Worm (Caenorhabditis elegans) whole organism, L3 larva: ENCODE results near the gene R07E5.6.

ENCODE experiments used
- R02D3.7 ChIP-seq: fragments of 150-350 bp; optimal IDR thresholded peaks from 2 replicates; lab custom pipeline; 2014; ENCODE audit warnings: missing biosample characterization, missing genetic modification characterization
- ZK546.5 ChIP-seq: sonication (generic microtip); optimal IDR thresholded peaks from 2 replicates; lab custom pipeline; 2017; ENCODE audit warnings: missing biosample characterization, missing genetic modification characterization
- ceh-16 ChIP-seq: sonication (generic microtip); optimal IDR thresholded peaks from 2 replicates; lab custom pipeline; 2017; ENCODE audit warnings: missing biosample characterization, missing genetic modification characterization
- ceh-28 ChIP-seq: fragments of 150-350 bp; optimal IDR thresholded peaks from 2 replicates; lab custom pipeline; 2014; ENCODE audit warnings: missing biosample characterization, missing genetic modification reagents, missing genetic modification characterization
- ceh-9 ChIP-seq: sonication (generic microtip); optimal IDR thresholded peaks from 2 replicates; lab custom pipeline; 2018; ENCODE audit warnings: missing biosample characterization, missing genetic modification characterization
- daf-12 ChIP-seq: fragments of 150-350 bp; optimal IDR thresholded peaks from 2 replicates; lab custom pipeline; 2014; ENCODE audit warnings: missing biosample characterization, missing genetic modification reagents, missing genetic modification characterization
- egl-5 ChIP-seq: fragments of 150-350 bp; optimal IDR thresholded peaks from 2 replicates; lab custom pipeline; 2017; ENCODE audit warnings: missing biosample characterization, missing genetic modification reagents, missing genetic modification characterization, inconsistent platforms
- elt-1 ChIP-seq: fragments of 150-350 bp; optimal IDR thresholded peaks from 2 replicates; lab custom pipeline; 2014; ENCODE audit warnings: missing biosample characterization, missing genetic modification characterization
- elt-2 ChIP-seq: sonication (generic microtip); optimal IDR thresholded peaks from 2 replicates; lab custom pipeline; 2016; ENCODE audit warnings: missing genetic modification reagents, mild to moderate bottlenecking, missing genetic modification characterization, missing compliant biosample characterization
- elt-3 ChIP-seq, 3 experiments: fragments of 150-350 bp in 1 of 3; sonication (generic microtip) in 2 of 3; optimal IDR thresholded peaks; 2 replicates in 2 of 3; 4 replicates in 1 of 3; lab custom pipeline; 2014 to 2017; ENCODE audit warnings: missing biosample characterization in 3 of 3, missing genetic modification characterization in 3 of 3
- fkh-10 ChIP-seq: sonication (generic microtip); optimal IDR thresholded peaks from 2 replicates; lab custom pipeline; 2017; ENCODE audit warnings: missing biosample characterization, missing genetic modification reagents, missing genetic modification characterization
- fos-1 ChIP-seq: fragments of 150-350 bp; optimal IDR thresholded peaks from 2 replicates; lab custom pipeline; 2014; ENCODE audit warnings: missing biosample characterization, missing genetic modification characterization
- lin-15B ChIP-seq: fragments of 150-350 bp; optimal IDR thresholded peaks from 2 replicates; lab custom pipeline; 2014; ENCODE audit warnings: missing biosample characterization, missing genetic modification characterization
- lin-39 ChIP-seq: fragments of 150-350 bp; optimal IDR thresholded peaks from 2 replicates; lab custom pipeline; 2018; ENCODE audit warnings: missing biosample characterization, missing genetic modification reagents, missing genetic modification characterization
- lsy-12 ChIP-seq: sonication (generic microtip); optimal IDR thresholded peaks from 2 replicates; lab custom pipeline; 2016; ENCODE audit warnings: mild to moderate bottlenecking, missing genetic modification characterization, missing compliant biosample characterization
- mml-1 ChIP-seq: fragments of 150-350 bp; sonication (generic microtip); optimal IDR thresholded peaks from 3 replicates; lab custom pipeline; 2014; ENCODE audit warnings: missing biosample characterization, missing genetic modification characterization
- nfya-1 ChIP-seq: sonication (generic microtip); optimal IDR thresholded peaks from 2 replicates; lab custom pipeline; 2017; ENCODE audit warnings: missing genetic modification characterization, mild to moderate bottlenecking, missing compliant biosample characterization, antibody characterized with exemption, moderate library complexity; ENCODE audit not compliant: insufficient read depth
- nhr-23 ChIP-seq: fragments of 150-350 bp; optimal IDR thresholded peaks from 2 replicates; lab custom pipeline; 2014; ENCODE audit warnings: missing biosample characterization, missing genetic modification reagents, missing genetic modification characterization
- nhr-237 ChIP-seq: fragments of 150-350 bp; optimal IDR thresholded peaks from 2 replicates; lab custom pipeline; 2014; ENCODE audit warnings: missing biosample characterization, missing genetic modification characterization
- nhr-25 ChIP-seq: sonication (generic microtip); optimal IDR thresholded peaks from 2 replicates; lab custom pipeline; 2017; ENCODE audit warnings: missing biosample characterization, missing genetic modification characterization
- nhr-28 ChIP-seq: fragments of 150-350 bp; optimal IDR thresholded peaks from 2 replicates; lab custom pipeline; 2014; ENCODE audit warnings: missing biosample characterization, missing genetic modification characterization
- nhr-43 ChIP-seq: sonication (generic microtip); optimal IDR thresholded peaks from 2 replicates; lab custom pipeline; 2016; ENCODE audit warnings: mild to moderate bottlenecking, missing genetic modification characterization, missing compliant biosample characterization; ENCODE audit not compliant: poor library complexity, severe bottlenecking
- nhr-67 ChIP-seq: fragments of 150-350 bp; optimal IDR thresholded peaks from 2 replicates; lab custom pipeline; 2014; ENCODE audit warnings: missing biosample characterization, missing genetic modification characterization
- nhr-77 ChIP-seq: fragments of 150-350 bp; optimal IDR thresholded peaks from 2 replicates; lab custom pipeline; 2014; ENCODE audit warnings: missing biosample characterization, missing genetic modification characterization
- pha-4 ChIP-seq: fragments of 150-350 bp; optimal IDR thresholded peaks from 2 replicates; lab custom pipeline; 2014; ENCODE audit warnings: missing biosample characterization, missing genetic modification reagents, missing genetic modification characterization
- pqm-1 ChIP-seq: fragments of 150-350 bp; optimal IDR thresholded peaks from 2 replicates; lab custom pipeline; 2017; ENCODE audit warnings: missing biosample characterization, missing genetic modification characterization, inconsistent platforms
- sea-2 ChIP-seq: fragments of 150-350 bp; sonication (generic microtip); optimal IDR thresholded peaks from 4 replicates; lab custom pipeline; 2014; ENCODE audit warnings: missing biosample characterization, missing genetic modification reagents, missing genetic modification characterization
- skn-1 ChIP-seq: fragments of 150-350 bp; optimal IDR thresholded peaks from 2 replicates; lab custom pipeline; 2014; ENCODE audit warnings: missing biosample characterization, missing genetic modification characterization
- tbx-2 ChIP-seq: sonication (generic microtip); optimal IDR thresholded peaks from 2 replicates; lab custom pipeline; 2016; ENCODE audit warnings: mild to moderate bottlenecking, missing genetic modification characterization, missing compliant biosample characterization
- unc-39 ChIP-seq: sonication (generic microtip); optimal IDR thresholded peaks from 4 replicates; lab custom pipeline; 2017; ENCODE audit warnings: missing biosample characterization, missing genetic modification characterization
- unc-62 ChIP-seq: fragments of 150-350 bp; sonication (generic microtip); optimal IDR thresholded peaks from 4 replicates; lab custom pipeline; 2014; ENCODE audit warnings: missing biosample characterization, missing genetic modification reagents, missing genetic modification characterization
- zag-1 ChIP-seq: fragments of 150-350 bp; optimal IDR thresholded peaks from 2 replicates; lab custom pipeline; 2014; ENCODE audit warnings: missing biosample characterization, missing genetic modification characterization
- ztf-4 ChIP-seq: fragments of 150-350 bp; optimal IDR thresholded peaks from 2 replicates; lab custom pipeline; 2014; ENCODE audit warnings: missing biosample characterization, missing genetic modification characterization

The R07E5.6 gene

DNA sequence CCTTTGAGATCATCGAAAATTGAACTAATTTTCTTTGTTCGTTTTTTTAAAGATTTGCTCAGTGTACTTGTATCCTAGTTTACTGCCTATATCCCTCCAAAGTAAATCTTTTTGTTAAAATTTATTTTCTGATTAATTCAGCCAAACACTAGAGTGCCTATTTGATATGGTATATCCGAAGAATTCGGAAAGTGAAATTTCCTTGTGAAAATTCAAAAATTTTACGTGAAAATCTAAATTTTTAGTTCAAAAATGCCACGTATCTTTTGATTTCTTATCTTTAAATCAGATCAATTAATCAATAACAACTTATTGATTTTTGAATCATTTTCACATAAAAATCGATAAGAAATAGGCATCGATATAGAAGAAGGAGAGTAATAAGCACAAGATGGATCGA, at the start of gene R07E5.6:
Gene R07E5.6, plus strand, starts transcription at position 301 of the 400 bp plus-strand sequence.
- peak; percentile 41 for TF ChIP-seq ceh-28 (tag; lab: Kevin White, UChicago)
- no peak for TF ChIP-seq mml-1 (tag; lab: Kevin White, UChicago)

DNA sequence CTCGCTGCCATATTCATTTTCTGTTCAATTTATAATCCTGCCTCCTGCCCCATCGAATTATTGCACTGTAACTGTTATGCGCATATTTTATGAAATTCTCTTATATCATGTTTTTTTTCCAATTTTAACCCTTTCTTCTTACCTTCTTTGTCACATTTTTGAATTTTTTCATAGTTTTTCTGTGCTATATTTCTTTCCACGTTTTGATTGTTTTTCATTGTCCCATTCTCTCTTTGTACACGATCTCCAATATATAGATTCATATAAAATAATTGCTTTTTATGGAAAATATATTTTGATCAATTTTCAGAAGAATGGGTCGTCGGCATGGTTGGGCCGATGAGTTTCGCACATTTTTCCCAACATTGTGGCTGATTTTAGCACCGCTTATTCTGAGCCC, 48.8 kb upstream of the R07E5.6 start, which contains the start of gene B0285.6:
Gene B0285.6, plus strand, starts transcription at position 301 of the 400 bp plus-strand sequence.
- no peak for TF ChIP-seq nhr-77
- TF ChIP-seq unc-39: no peak
- no peak for TF ChIP-seq pha-4 (tag; lab: Kevin White, UChicago)
- no peak for TF ChIP-seq R02D3.7 (tag; lab: Kevin White, UChicago)
- no peak for TF ChIP-seq mml-1 (tag; lab: Kevin White, UChicago)
- no peak for TF ChIP-seq nhr-28 (tag; lab: Kevin White, UChicago)
- TF ChIP-seq nhr-237 (tag; lab: Kevin White, UChicago): no peak
- no peak for TF ChIP-seq nhr-23 (tag; lab: Kevin White, UChicago)
- TF ChIP-seq elt-3 (tag; optimal IDR thresholded peaks at IDR 0.05; lab: Kevin White, UChicago): no peak
- no peak for TF ChIP-seq sea-2 (GFP tag; lab: Kevin White, UChicago)
- no peak for TF ChIP-seq nhr-67 (tag; lab: Kevin White, UChicago)

DNA sequence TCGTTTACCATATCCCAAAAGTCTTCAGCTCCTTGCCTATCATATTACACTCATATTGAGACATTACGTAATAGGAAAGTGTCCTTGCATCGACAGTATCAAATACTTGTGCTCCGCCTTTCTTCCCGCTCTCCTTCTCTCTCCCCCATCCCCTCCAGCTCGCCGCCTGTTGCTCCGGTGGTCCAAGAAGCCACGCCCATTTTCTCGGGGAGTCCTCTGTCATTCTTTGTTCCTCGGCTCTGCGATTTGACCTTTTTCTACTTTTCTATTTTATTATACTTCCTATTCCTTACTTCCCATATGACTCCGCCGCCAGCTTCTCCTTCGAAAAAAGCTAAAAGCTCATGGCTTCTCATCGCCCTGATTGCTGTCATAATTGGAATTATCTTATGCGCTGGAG, 42.2 kb upstream of the R07E5.6 start, which contains the start of gene mnp-1:
Gene mnp-1, plus strand, starts transcription at position 211 of the 400 bp plus-strand sequence.
- TF ChIP-seq skn-1: no peak
- TF ChIP-seq lsy-12 (tag; lab: Kevin White, UChicago): no peak
- no peak for TF ChIP-seq unc-62
- TF ChIP-seq nhr-43 (tag; lab: Kevin White, UChicago): no peak
- no peak for TF ChIP-seq nhr-67 (tag; lab: Kevin White, UChicago)
- no peak for TF ChIP-seq nfya-1 (tag; lab: Kevin White, UChicago)
- no peak for TF ChIP-seq lin-15B
- no peak for TF ChIP-seq nhr-25
- no peak for TF ChIP-seq sea-2 (GFP tag; lab: Kevin White, UChicago)
- TF ChIP-seq mml-1 (tag; lab: Kevin White, UChicago): no peak
- TF ChIP-seq, all 47 proteins: peak for 0

DNA sequence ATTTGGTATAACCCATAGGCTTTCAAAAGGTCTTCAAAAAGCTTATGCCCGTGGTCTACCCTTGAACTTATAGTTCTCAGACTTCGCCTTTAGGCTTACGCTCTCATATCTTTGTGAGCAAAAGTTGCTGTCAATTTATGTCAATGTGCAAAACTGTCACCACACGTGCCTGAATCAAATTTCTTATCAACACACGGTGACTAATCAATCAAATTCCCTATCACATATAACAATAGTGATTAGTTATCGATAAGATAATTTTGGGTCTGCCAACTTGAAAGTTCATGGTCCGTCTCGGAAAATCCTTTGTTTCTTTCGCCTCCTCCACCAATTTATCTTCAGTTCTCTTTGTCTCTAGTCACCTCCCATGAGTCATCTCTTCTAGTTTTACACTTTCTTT, 41.1 kb upstream of the R07E5.6 start:
- TF ChIP-seq elt-2 (peak; percentile 53), sea-2 (GFP tag; lab: Kevin White, UChicago) (no peak), egl-5 (tag; lab: Kevin White, UChicago) (no peak), pqm-1 (peak; percentile 42)

DNA sequence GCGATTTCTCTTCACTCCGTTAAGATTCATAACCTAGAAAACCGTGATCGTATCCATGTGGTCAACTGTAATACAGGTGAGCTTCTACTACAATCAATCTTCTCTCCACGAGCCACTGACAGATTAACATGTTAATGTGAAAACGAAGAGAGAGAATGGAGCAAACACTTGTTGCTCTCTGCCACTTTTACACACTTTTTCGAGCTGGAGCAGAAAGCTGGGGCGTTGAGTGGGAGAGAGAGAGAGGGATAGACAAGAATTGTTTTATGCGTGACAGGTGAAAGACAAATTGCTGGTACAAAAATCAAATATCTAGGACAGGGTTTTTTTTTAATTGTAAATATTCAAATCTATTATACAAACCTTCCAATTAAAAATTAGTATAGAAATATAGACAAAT, 40.2 kb upstream of the R07E5.6 start:
- TF ChIP-seq lin-39 (peak; percentile 36), egl-5 (tag; lab: Kevin White, UChicago) (no peak), nfya-1 (tag; lab: Kevin White, UChicago) (peak; percentile 39), daf-12 (tag; lab: Kevin White, UChicago) (no peak)

DNA sequence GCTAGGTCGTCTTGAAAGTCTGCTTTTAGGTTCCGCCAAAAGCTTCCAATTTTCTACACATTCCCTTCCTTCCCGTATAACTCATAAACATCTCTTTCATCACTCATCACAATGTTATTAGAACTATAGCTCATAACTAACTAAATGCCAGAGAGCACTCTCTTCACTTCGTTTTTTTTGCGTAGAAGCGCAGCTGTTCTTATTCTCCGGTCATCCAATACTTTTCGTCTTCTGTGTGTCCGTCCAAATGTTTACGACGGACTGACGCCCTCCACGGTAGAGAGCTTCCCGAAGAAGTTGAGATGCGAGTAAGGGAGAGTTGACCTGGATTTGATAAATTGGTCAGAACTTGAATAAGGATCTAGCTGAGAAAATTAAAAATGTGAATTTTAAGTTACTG, 39.4 kb upstream of the R07E5.6 start:
- TF ChIP-seq lin-39: no peak
- no peak for TF ChIP-seq ztf-4 (tag; lab: Kevin White, UChicago)
- no peak for TF ChIP-seq unc-39
- no peak for TF ChIP-seq fos-1 (tag; lab: Kevin White, UChicago)
- TF ChIP-seq ceh-9 (tag; lab: Kevin White, UChicago): no peak
- TF ChIP-seq nhr-237 (tag; lab: Kevin White, UChicago): no peak
- no peak for TF ChIP-seq ceh-16 (tag; lab: Kevin White, UChicago)
- no peak for TF ChIP-seq nhr-77
- TF ChIP-seq tbx-2: no peak
- TF ChIP-seq ZK546.5 (tag; lab: Kevin White, UChicago): no peak
- no peak for TF ChIP-seq pqm-1
- no peak for TF ChIP-seq nfya-1 (tag; lab: Kevin White, UChicago)
- no peak for TF ChIP-seq egl-5 (tag; lab: Kevin White, UChicago)
- TF ChIP-seq lin-15B: no peak
- TF ChIP-seq elt-1: no peak
- no peak for TF ChIP-seq nhr-25
- no peak for TF ChIP-seq fkh-10 (GFP tag; lab: Kevin White, UChicago)
- TF ChIP-seq zag-1: no peak
